Worm (Caenorhabditis elegans) whole organism, L1 larva: ENCODE results near the gene spe-43.

Experiments used
- C16A3.4 ChIP-seq: fragments of 150-350 bp; optimal IDR thresholded peaks from 2 replicates; lab custom pipeline; 2014; ENCODE audit warnings: missing biosample characterization, missing genetic modification characterization
- C34B4.2 ChIP-seq: sonication (generic microtip); optimal IDR thresholded peaks from 2 replicates; lab custom pipeline; 2017; ENCODE audit warnings: mild to moderate bottlenecking, missing genetic modification characterization, missing compliant biosample characterization
- Y116A8C.19 ChIP-seq: sonication (generic microtip); optimal IDR thresholded peaks from 2 replicates; lab custom pipeline; 2016; ENCODE audit warnings: missing compliant biosample characterization, missing genetic modification characterization, borderline replicate concordance
- alr-1 ChIP-seq: fragments of 200-800 bp; sonication (Bioruptor generic); optimal IDR thresholded peaks from 2 replicates; lab custom pipeline; 2018; ENCODE audit warnings: borderline replicate concordance, mild to moderate bottlenecking, missing genetic modification characterization, missing compliant biosample characterization
- ama-1 ChIP-seq: fragments of 150-350 bp; optimal IDR thresholded peaks from 2 replicates; lab custom pipeline; 2014
- blmp-1 ChIP-seq: fragments of 150-350 bp; optimal IDR thresholded peaks from 2 replicates; lab custom pipeline; 2014; ENCODE audit warnings: missing biosample characterization, missing genetic modification characterization
- ceh-8 ChIP-seq: fragments of 200-800 bp; sonication (Bioruptor generic); optimal IDR thresholded peaks from 2 replicates; lab custom pipeline; 2018; ENCODE audit warnings: mild to moderate bottlenecking, missing genetic modification characterization, moderate library complexity, missing compliant biosample characterization
- ceh-82 ChIP-seq, 3 experiments: fragments of 150-350 bp in 1 of 3; sonication (generic microtip) in 2 of 3; optimal IDR thresholded peaks; 2 replicates each; lab custom pipeline; 2014 to 2017; ENCODE audit warnings: missing biosample characterization in 3 of 3, missing genetic modification characterization in 3 of 3
- ceh-88 ChIP-seq: fragments of 200-800 bp; sonication (Bioruptor generic); IDR thresholded peaks from 2 replicates; pipeline ENCODE4 v1.3.6; 2022; ENCODE audit warnings: missing genetic modification characterization, missing compliant biosample characterization
- ceh-90 ChIP-seq: sonication (generic microtip); optimal IDR thresholded peaks from 2 replicates; lab custom pipeline; 2016; ENCODE audit warnings: missing genetic modification characterization, missing compliant biosample characterization
- ces-1 ChIP-seq: fragments of 150-350 bp; optimal IDR thresholded peaks from 2 replicates; lab custom pipeline; 2014; ENCODE audit warnings: missing biosample characterization, missing genetic modification reagents, missing genetic modification characterization
- efl-1 ChIP-seq, 4 experiments: fragments of 150-350 bp; optimal IDR thresholded peaks in 3 of 4; peaks in 1 of 4; 1 replicate in 1 of 4; 2 replicates in 3 of 4; lab custom pipeline; 2014; ENCODE audit warnings: missing biosample characterization in 2 of 4, missing genetic modification characterization in 2 of 4, missing genetic modification reagents in 2 of 4
- egl-13 ChIP-seq: sonication (generic microtip); optimal IDR thresholded peaks from 2 replicates; lab custom pipeline; 2016; ENCODE audit warnings: missing genotype, missing genetic modification reagents, missing genetic modification characterization, missing compliant biosample characterization
- elt-2 ChIP-seq: sonication (generic microtip); optimal IDR thresholded peaks from 2 replicates; lab custom pipeline; 2016; ENCODE audit warnings: missing genetic modification characterization, mild to moderate bottlenecking, inconsistent platforms, missing compliant biosample characterization, missing genetic modification reagents
- elt-3 ChIP-seq, 6 experiments: fragments of 150-350 bp in 1 of 6; sonication (generic microtip); optimal IDR thresholded peaks; 2 replicates each; lab custom pipeline; 2017 to 2018; ENCODE audit warnings: missing biosample characterization in 6 of 6, missing genetic modification characterization in 6 of 6, inconsistent platforms in 1 of 6
- fkh-10 ChIP-seq: sonication (generic microtip); optimal IDR thresholded peaks from 2 replicates; lab custom pipeline; 2017; ENCODE audit warnings: missing biosample characterization, missing genetic modification reagents, missing genetic modification characterization
- fkh-8 ChIP-seq: sonication (generic microtip); optimal IDR thresholded peaks from 2 replicates; lab custom pipeline; 2016; ENCODE audit warnings: mild to moderate bottlenecking, missing genetic modification characterization, missing compliant biosample characterization
- hlh-17 ChIP-seq: fragments of 200-800 bp; sonication (Bioruptor generic); optimal IDR thresholded peaks from 2 replicates; lab custom pipeline; 2018; ENCODE audit warnings: missing genetic modification characterization, mild to moderate bottlenecking, missing compliant biosample characterization, moderate library complexity, borderline replicate concordance
- isw-1 ChIP-seq: fragments of 200-800 bp; sonication (Bioruptor generic); IDR thresholded peaks from 2 replicates; pipeline ENCODE4 v1.3.6; 2022; ENCODE audit warnings: missing genetic modification characterization, missing compliant biosample characterization
- jun-1 ChIP-seq: fragments of 150-350 bp; optimal IDR thresholded peaks from 2 replicates; lab custom pipeline; 2014; ENCODE audit warnings: missing biosample characterization, missing genetic modification reagents, missing genetic modification characterization
- lin-14 ChIP-seq: fragments of 200-800 bp; sonication (Bioruptor generic); optimal IDR thresholded peaks from 2 replicates; lab custom pipeline; 2018; ENCODE audit warnings: mild to moderate bottlenecking, missing genetic modification characterization, moderate library complexity, missing compliant biosample characterization
- lin-15B ChIP-seq: fragments of 150-350 bp; sonication (generic microtip); optimal IDR thresholded peaks from 3 replicates; lab custom pipeline; 2014; ENCODE audit warnings: missing biosample characterization, missing genetic modification characterization
- lin-35 ChIP-seq, 2 experiments: fragments of 150-350 bp; optimal IDR thresholded peaks; 2 replicates each; lab custom pipeline; 2014; ENCODE audit warnings: missing biosample characterization in 2 of 2, missing genetic modification characterization in 2 of 2, missing genetic modification reagents in 2 of 2
- lin-39 ChIP-seq: fragments of 150-350 bp; optimal IDR thresholded peaks from 2 replicates; lab custom pipeline; 2014; ENCODE audit warnings: missing biosample characterization, missing genetic modification reagents, missing genetic modification characterization
- lsy-2 ChIP-seq, 2 experiments: fragments of 150-350 bp; optimal IDR thresholded peaks; 2 replicates each; lab custom pipeline; 2014; ENCODE audit warnings: missing biosample characterization in 2 of 2, missing genetic modification characterization in 2 of 2
- mab-9 ChIP-seq: fragments of 200-800 bp; sonication (Bioruptor generic); IDR thresholded peaks from 2 replicates; pipeline ENCODE4 v1.3.6; 2022; ENCODE audit warnings: missing genetic modification reagents, missing genetic modification characterization, missing compliant biosample characterization
- mdl-1 ChIP-seq, 2 experiments: fragments of 150-350 bp; optimal IDR thresholded peaks; 2 replicates each; lab custom pipeline; 2014 to 2017; ENCODE audit warnings: missing biosample characterization in 2 of 2, missing genetic modification characterization in 2 of 2, inconsistent platforms in 1 of 2
- mef-2 ChIP-seq: fragments of 150-350 bp; optimal IDR thresholded peaks from 2 replicates; lab custom pipeline; 2014; ENCODE audit warnings: missing biosample characterization, missing genetic modification characterization
- mep-1 ChIP-seq: fragments of 150-350 bp; optimal IDR thresholded peaks from 2 replicates; lab custom pipeline; 2014; ENCODE audit warnings: missing biosample characterization, missing genetic modification characterization
- nhr-11 ChIP-seq: fragments of 150-350 bp; optimal IDR thresholded peaks from 2 replicates; lab custom pipeline; 2014; ENCODE audit warnings: missing biosample characterization, missing genetic modification characterization
- nhr-20 ChIP-seq: sonication (generic microtip); optimal IDR thresholded peaks from 2 replicates; lab custom pipeline; 2016; ENCODE audit warnings: mild to moderate bottlenecking, missing genetic modification characterization, missing compliant biosample characterization
- nhr-237 ChIP-seq: fragments of 150-350 bp; optimal IDR thresholded peaks from 2 replicates; lab custom pipeline; 2014; ENCODE audit warnings: missing biosample characterization, missing genetic modification characterization
- nhr-28 ChIP-seq: fragments of 150-350 bp; optimal IDR thresholded peaks from 2 replicates; lab custom pipeline; 2014; ENCODE audit warnings: missing biosample characterization, missing genetic modification characterization
- nhr-47 ChIP-seq: sonication (generic microtip); optimal IDR thresholded peaks from 2 replicates; lab custom pipeline; 2016; ENCODE audit warnings: mild to moderate bottlenecking, missing genetic modification characterization, moderate library complexity, missing compliant biosample characterization
- nhr-76 ChIP-seq: sonication (generic microtip); optimal IDR thresholded peaks from 2 replicates; lab custom pipeline; 2017; ENCODE audit warnings: missing biosample characterization, missing genetic modification characterization
- nhr-84 ChIP-seq: sonication (generic microtip); optimal IDR thresholded peaks from 2 replicates; lab custom pipeline; 2017; ENCODE audit warnings: missing biosample characterization, missing genetic modification characterization
- nhr-85 ChIP-seq: sonication (generic microtip); peaks from one replicate; lab custom pipeline; 2016; ENCODE audit warnings: missing genetic modification characterization, inconsistent platforms, missing compliant biosample characterization
- nhr-90 ChIP-seq: sonication (generic microtip); optimal IDR thresholded peaks from 2 replicates; lab custom pipeline; 2016; ENCODE audit warnings: mild to moderate bottlenecking, missing genetic modification characterization, missing compliant biosample characterization; ENCODE audit not compliant: poor library complexity
- rnt-1 ChIP-seq: sonication (generic microtip); optimal IDR thresholded peaks from 2 replicates; lab custom pipeline; 2016; ENCODE audit warnings: mild to moderate bottlenecking, missing genetic modification characterization, moderate library complexity, missing compliant biosample characterization
- snu-23 ChIP-seq: sonication (generic microtip); optimal IDR thresholded peaks from 2 replicates; lab custom pipeline; 2016; ENCODE audit warnings: missing genetic modification characterization, missing compliant biosample characterization
- sox-4 ChIP-seq: sonication (generic microtip); optimal IDR thresholded peaks from 2 replicates; lab custom pipeline; 2016; ENCODE audit warnings: missing genetic modification characterization, missing compliant biosample characterization
- tbx-2 ChIP-seq: sonication (generic microtip); optimal IDR thresholded peaks from 2 replicates; lab custom pipeline; 2016; ENCODE audit warnings: missing genetic modification characterization, missing compliant biosample characterization
- tlp-1 ChIP-seq: fragments of 150-350 bp; optimal IDR thresholded peaks from 2 replicates; lab custom pipeline; 2014; ENCODE audit warnings: missing biosample characterization, missing genetic modification characterization
- unc-130 ChIP-seq: fragments of 150-350 bp; optimal IDR thresholded peaks from 2 replicates; lab custom pipeline; 2017; ENCODE audit warnings: missing biosample characterization, missing genetic modification characterization, inconsistent platforms
- unc-62 ChIP-seq: fragments of 150-350 bp; optimal IDR thresholded peaks from 2 replicates; lab custom pipeline; 2014; ENCODE audit warnings: missing biosample characterization, missing genetic modification reagents, missing genetic modification characterization
- unc-86 ChIP-seq: sonication (generic microtip); optimal IDR thresholded peaks from 2 replicates; lab custom pipeline; 2016; ENCODE audit warnings: missing genetic modification characterization, missing compliant biosample characterization
- unc-98 ChIP-seq: fragments of 200-800 bp; sonication (Bioruptor generic); IDR thresholded peaks from 2 replicates; pipeline ENCODE4 v1.3.6; 2022; ENCODE audit warnings: missing genetic modification characterization, missing compliant biosample characterization
- zip-4 ChIP-seq: fragments of 200-800 bp; sonication (Bioruptor generic); optimal IDR thresholded peaks from 2 replicates; lab custom pipeline; 2018; ENCODE audit warnings: mild to moderate bottlenecking, missing genetic modification characterization, moderate library complexity, missing compliant biosample characterization
- ztf-4 ChIP-seq: fragments of 150-350 bp; optimal IDR thresholded peaks from 2 replicates; lab custom pipeline; 2014; ENCODE audit warnings: missing biosample characterization, missing genetic modification characterization

Gene spe-43

ce11 chrIV:13098652-13099051 is 43.5 kb downstream of the spe-43 start, which contains the start of the genes dli-1, tin-9.2 and exos-4.1 (continued):
- no peak for TF ChIP-seq hlh-17 (GFP tag; lab: Kevin White, UChicago)
- peak; percentile 95 for TF ChIP-seq mep-1
- peak; percentile 73 for TF ChIP-seq nhr-20
- no peak for TF ChIP-seq sox-4
- peak; percentile 83 for TF ChIP-seq nhr-85 (tag; lab: Kevin White, UChicago)
- peak; percentile 10; the same call in 1 of the 2 replicates for TF ChIP-seq mab-9 (GFP tag; lab: Robert Waterston, UW)
- TF ChIP-seq blmp-1 (tag; lab: Kevin White, UChicago): peak; percentile 62
- TF ChIP-seq ama-1 (lab: Kevin White, UChicago): peak; percentile 16
- peak in 1 of 6 experiments; percentile 39 for TF ChIP-seq elt-3 (tag; optimal IDR thresholded peaks at IDR 0.05; lab: Kevin White, UChicago)
- peak; percentile 49 for TF ChIP-seq egl-13
- TF ChIP-seq nhr-11 (tag; lab: Kevin White, UChicago): peak; percentile 33
- TF ChIP-seq mdl-1 (tag; optimal IDR thresholded peaks at IDR 0.05; lab: Kevin White, UChicago): peak in 1 of 2 experiments; percentile 49
- peak; percentile 41 to 62 (median 62) for TF ChIP-seq ceh-82 (tag; optimal IDR thresholded peaks at IDR 0.05; lab: Kevin White, UChicago)
- peak; percentile 82 to 84 for TF ChIP-seq efl-1 (optimal IDR thresholded peaks at IDR 0.05; lab: Kevin White, UChicago)
- TF ChIP-seq efl-1 (GFP tag; optimal IDR thresholded peaks at IDR 0.05 in 1 of 2; lab: Kevin White, UChicago): peak; percentile 82 to 97
- TF ChIP-seq ceh-8 (GFP tag; lab: Kevin White, UChicago): no peak
- TF ChIP-seq lin-14 (GFP tag; lab: Kevin White, UChicago): no peak
- no peak for TF ChIP-seq unc-130
- TF ChIP-seq nhr-84 (tag; lab: Kevin White, UChicago): no peak
- TF ChIP-seq mef-2 (tag; lab: Kevin White, UChicago): no peak
- no peak for TF ChIP-seq ces-1 (GFP tag; lab: Kevin White, UChicago)
- TF ChIP-seq tlp-1 (tag; lab: Kevin White, UChicago): no peak
- no peak for TF ChIP-seq fkh-10 (GFP tag; lab: Kevin White, UChicago)
- no peak for TF ChIP-seq ceh-88 (GFP tag; lab: Robert Waterston, UW)
- no peak for TF ChIP-seq alr-1 (tag; lab: Kevin White, UChicago)
- peak; percentile 69 for TF ChIP-seq unc-86 (tag; lab: Kevin White, UChicago)
- peak; percentile 63 for TF ChIP-seq nhr-90
- no peak for TF ChIP-seq Y116A8C.19 (tag; lab: Kevin White, UChicago)
- no peak for TF ChIP-seq unc-98 (GFP tag; lab: Robert Waterston, UW)
- TF ChIP-seq isw-1 (GFP tag; lab: Robert Waterston, UW): peak; percentile 79
- TF ChIP-seq C16A3.4: peak; percentile 53
- no peak for TF ChIP-seq elt-2 (tag; lab: Kevin White, UChicago)
- TF ChIP-seq ztf-4 (tag; lab: Kevin White, UChicago): no peak
- TF ChIP-seq ceh-90 (tag; lab: Kevin White, UChicago): no peak
- TF ChIP-seq rnt-1 (tag; lab: Kevin White, UChicago): peak; percentile 69
- TF ChIP-seq nhr-237 (tag; lab: Kevin White, UChicago): no peak
- peak; percentile 81 for TF ChIP-seq tbx-2 (tag; lab: Kevin White, UChicago)
- peak; percentile 14 for TF ChIP-seq jun-1
- peak; percentile 18 for TF ChIP-seq zip-4 (GFP tag; lab: Kevin White, UChicago)
- TF ChIP-seq nhr-76: no peak
- TF ChIP-seq lin-39 (tag; lab: Kevin White, UChicago): peak; percentile 73
- TF ChIP-seq unc-62: no peak
- TF ChIP-seq nhr-47: peak; percentile 85
- no peak for TF ChIP-seq nhr-28
- no peak for TF ChIP-seq C34B4.2 (tag; lab: Kevin White, UChicago)
- TF ChIP-seq lin-15B (tag; lab: Kevin White, UChicago): peak; percentile 62
- peak; percentile 50 for TF ChIP-seq fkh-8 (tag; lab: Kevin White, UChicago)
- TF ChIP-seq lsy-2 (tag; optimal IDR thresholded peaks at IDR 0.05; lab: Kevin White, UChicago): peak; percentile 89 to 90
- peak; percentile 80 to 82 for TF ChIP-seq lin-35 (GFP tag; optimal IDR thresholded peaks at IDR 0.05; lab: Kevin White, UChicago)
- peak; percentile 86 for TF ChIP-seq snu-23 (GFP tag; lab: Kevin White, UChicago)
- TF ChIP-seq, all 84 proteins: peak for 43
